Comparison of ENCODE assay signal across 2 worm cellular contexts in genomic region chrIV:5137809-5138208, ce11.
TF ChIP-seq lines count a peak whose summit lies in the region.

No protein-coding gene starts in this region.

TF ChIP-seq in whole organism, L2 larva, 48 proteins besides CTCF, POLR2A, EP300 and RAD21 (continued from another document):
- peak; percentile 29 for TF ChIP-seq F13H6.1 (tag; optimal IDR thresholded peaks at IDR 0.05; lab: Kevin White, UChicago)
TF ChIP-seq in whole organism, L2 larva: peak in this region for 8.

TF ChIP-seq in whole organism, L3 larva, 47 proteins besides CTCF, POLR2A, EP300 and RAD21 (continued from another document):
- TF ChIP-seq zag-1 (tag; optimal IDR thresholded peaks at IDR 0.05; lab: Kevin White, UChicago) (no peak), snpc-4 (tag; optimal IDR thresholded peaks at IDR 0.05; lab: Kevin White, UChicago) (no peak), nhr-12 (tag; optimal IDR thresholded peaks at IDR 0.05; lab: Kevin White, UChicago) (no peak), fkh-10 (GFP tag; optimal IDR thresholded peaks at IDR 0.05; lab: Kevin White, UChicago) (peak; percentile 90), ZK546.5 (tag; optimal IDR thresholded peaks at IDR 0.05; lab: Kevin White, UChicago) (no peak), lin-15B (tag; optimal IDR thresholded peaks at IDR 0.05; lab: Kevin White, UChicago) (no peak), pqm-1 (tag; optimal IDR thresholded peaks at IDR 0.05; lab: Kevin White, UChicago) (no peak), fkh-2 (tag; optimal IDR thresholded peaks at IDR 0.05; lab: Kevin White, UChicago) (no peak)
